Fruit fly (Drosophila melanogaster) whole organism, embryonic: Measurements from ENCODE around the gene CG14269.

Experiments
- Aef1 ChIP-seq: fragments of 200-800 bp; sonication (Bioruptor generic); IDR thresholded peaks from 3 replicates; pipeline ENCODE4 v1.3.6; 2022; ENCODE audit warnings: missing biosample characterization, missing genetic modification characterization
- Atf6 ChIP-seq: fragments of 200-800 bp; sonication (Bioruptor generic); IDR thresholded peaks from 2 replicates; pipeline ENCODE4 v1.3.6; 2022; ENCODE audit warnings: missing biosample characterization, missing genetic modification characterization
- CG10147 ChIP-seq: fragments of 200-800 bp; sonication (Bioruptor generic); optimal IDR thresholded peaks from 2 replicates; lab custom pipeline; 2019; ENCODE audit warnings: missing biosample characterization, mild to moderate bottlenecking, missing genetic modification characterization, moderate library complexity
- CG10267 ChIP-seq: fragments of 200-800 bp; sonication (Bioruptor generic); optimal IDR thresholded peaks from 2 replicates; lab custom pipeline; 2018; ENCODE audit warnings: missing biosample characterization, mild to moderate bottlenecking, missing genetic modification characterization, moderate library complexity
- CG12942 ChIP-seq: fragments of 200-800 bp; sonication (Bioruptor generic); optimal IDR thresholded peaks from 3 replicates; lab custom pipeline; 2016; ENCODE audit warnings: missing biosample characterization, missing genetic modification characterization
- CG13287 ChIP-seq: fragments of 200-800 bp; sonication (Bioruptor generic); IDR thresholded peaks from 2 replicates; pipeline ENCODE4 v1.3.6; 2022; ENCODE audit warnings: missing biosample characterization, missing genetic modification characterization; ENCODE audit not compliant: partially characterized antibody
- CG13424 ChIP-seq: fragments of 200-800 bp; sonication (Bioruptor generic); optimal IDR thresholded peaks from 2 replicates; lab custom pipeline; 2019; ENCODE audit warnings: missing biosample characterization, mild to moderate bottlenecking, missing genetic modification characterization, moderate library complexity
- CG13775 ChIP-seq: fragments of 200-800 bp; sonication (Bioruptor generic); optimal IDR thresholded peaks from 3 replicates; lab custom pipeline; 2017; ENCODE audit warnings: missing biosample characterization, mild to moderate bottlenecking, missing genetic modification characterization
- CG14050 ChIP-seq: fragments of 200-800 bp; sonication (Bioruptor generic); IDR thresholded peaks from 3 replicates; pipeline ENCODE4 v1.3.6; 2022; ENCODE audit warnings: missing biosample characterization, missing genetic modification characterization
- CG14710 ChIP-seq: fragments of 200-800 bp; sonication (Bioruptor generic); optimal IDR thresholded peaks from 3 replicates; lab custom pipeline; 2019; ENCODE audit warnings: missing biosample characterization, mild to moderate bottlenecking, missing genetic modification characterization, moderate library complexity
- CG1529 ChIP-seq: fragments of 200-800 bp; sonication (Bioruptor generic); optimal IDR thresholded peaks from 3 replicates; lab custom pipeline; 2018; ENCODE audit warnings: missing biosample characterization, missing genetic modification characterization
- CG17328 ChIP-seq: fragments of 200-800 bp; sonication (Bioruptor generic); IDR thresholded peaks from 2 replicates; pipeline ENCODE4 v1.3.6; 2022; ENCODE audit warnings: missing biosample characterization, missing genetic modification characterization
- CG2199 ChIP-seq: fragments of 200-800 bp; sonication (Bioruptor generic); IDR thresholded peaks from 3 replicates; pipeline ENCODE4 v1.3.6; 2022; ENCODE audit warnings: missing biosample characterization, missing genetic modification characterization
- CG42726 ChIP-seq: fragments of 200-800 bp; sonication (Bioruptor generic); IDR thresholded peaks from 2 replicates; pipeline ENCODE4 v1.3.6; 2022; ENCODE audit warnings: missing biosample characterization, missing genetic modification characterization; ENCODE audit not compliant: partially characterized antibody
- CG5245 ChIP-seq: fragments of 200-800 bp; sonication (Bioruptor generic); optimal IDR thresholded peaks from 3 replicates; lab custom pipeline; 2016; ENCODE audit warnings: missing biosample characterization, missing genetic modification characterization
- CTCF ChIP-seq: fragments of 200-800 bp; sonication (Bioruptor generic); optimal IDR thresholded peaks from 2 replicates; lab custom pipeline; 2017; ENCODE audit warnings: missing biosample characterization, mild to moderate bottlenecking, missing genetic modification characterization, moderate library complexity
- Doc2 ChIP-seq: fragments of 200-800 bp; sonication (Bioruptor generic); IDR thresholded peaks from 2 replicates; pipeline ENCODE4 v1.3.6; 2022; ENCODE audit warnings: missing biosample characterization, missing genetic modification characterization
- Drgx ChIP-seq: fragments of 200-800 bp; sonication (Bioruptor generic); IDR thresholded peaks from 2 replicates; pipeline ENCODE4 v1.3.6; 2022; ENCODE audit warnings: missing biosample characterization, missing genetic modification characterization
- Fer1 ChIP-seq: fragments of 200-800 bp; sonication (Bioruptor generic); optimal IDR thresholded peaks from 2 replicates; lab custom pipeline; 2017; ENCODE audit warnings: missing biosample characterization, mild to moderate bottlenecking, missing genetic modification characterization
- HHEX ChIP-seq: fragments of 200-800 bp; sonication (Bioruptor generic); optimal IDR thresholded peaks from 3 replicates; lab custom pipeline; 2017; ENCODE audit warnings: missing biosample characterization, mild to moderate bottlenecking, missing genetic modification characterization, missing genetic modification reagents
- Hand ChIP-seq: fragments of 200-800 bp; sonication (Bioruptor generic); optimal IDR thresholded peaks from 2 replicates; lab custom pipeline; 2017; ENCODE audit warnings: mild to moderate bottlenecking, missing biosample characterization, missing genetic modification reagents, missing genetic modification characterization
- Hmx ChIP-seq: fragments of 200-800 bp; sonication (Bioruptor generic); optimal IDR thresholded peaks from 2 replicates; lab custom pipeline; 2016; ENCODE audit warnings: missing biosample characterization, missing genetic modification characterization
- MTF-1 ChIP-seq: fragments of 200-800 bp; sonication (Bioruptor generic); optimal IDR thresholded peaks from 2 replicates; lab custom pipeline; 2018; ENCODE audit warnings: missing biosample characterization, mild to moderate bottlenecking, missing genetic modification characterization, borderline replicate concordance
- Meics ChIP-seq: fragments of 200-800 bp; sonication (Bioruptor generic); optimal IDR thresholded peaks from 2 replicates; lab custom pipeline; 2017; ENCODE audit warnings: missing biosample characterization, mild to moderate bottlenecking, missing genetic modification characterization
- Mrtf ChIP-seq: fragments of 200-800 bp; sonication (Bioruptor generic); IDR thresholded peaks from 3 replicates; pipeline ENCODE4 v1.3.6; 2022; ENCODE audit warnings: missing biosample characterization, missing genetic modification characterization
- NFAT ChIP-seq: fragments of 200-800 bp; sonication (Bioruptor generic); IDR thresholded peaks from 2 replicates; pipeline ENCODE4 v1.3.6; 2022; ENCODE audit warnings: missing biosample characterization, missing genetic modification characterization
- Nf-YC ChIP-seq: fragments of 200-800 bp; optimal IDR thresholded peaks from 3 replicates; lab custom pipeline; 2019; ENCODE audit warnings: missing biosample characterization, mild to moderate bottlenecking, missing genetic modification characterization, moderate library complexity
- NfI ChIP-seq: fragments of 200-800 bp; sonication (Bioruptor generic); optimal IDR thresholded peaks from 3 replicates; lab custom pipeline; 2018; ENCODE audit warnings: missing biosample characterization, mild to moderate bottlenecking, missing genetic modification characterization, moderate library complexity
- Stat92E ChIP-seq, 3 experiments: fragments of >200 bp in 2 of 3; fragments of 200-800 bp in 1 of 3; sonication (Bioruptor generic) in 1 of 3; optimal IDR thresholded peaks; 2 replicates each; lab custom pipeline; 2017 to 2019; ENCODE audit warnings: missing biosample characterization in 3 of 3, missing genetic modification characterization in 3 of 3, mild to moderate bottlenecking in 1 of 3, moderate library complexity in 1 of 3
- Taf1 ChIP-seq: fragments of 200-800 bp; sonication (Bioruptor generic); IDR thresholded peaks from 2 replicates; pipeline ENCODE4 v1.3.6; 2022; ENCODE audit warnings: missing biosample characterization, missing genetic modification characterization
- Xrp1 ChIP-seq: fragments of 200-800 bp; sonication (Bioruptor generic); IDR thresholded peaks from 2 replicates; pipeline ENCODE4 v1.3.6; 2022; ENCODE audit warnings: missing biosample characterization, missing genetic modification characterization
- al ChIP-seq: fragments of 200-800 bp; sonication (Bioruptor generic); IDR thresholded peaks from 2 replicates; pipeline ENCODE4 v1.3.6; 2022; ENCODE audit warnings: missing biosample characterization, missing genetic modification characterization
- bbx ChIP-seq: fragments of 200-800 bp; sonication (Bioruptor generic); IDR thresholded peaks from 2 replicates; pipeline ENCODE4 v1.3.6; 2022; ENCODE audit warnings: missing biosample characterization, missing genetic modification characterization; ENCODE audit not compliant: partially characterized antibody
- bigmax ChIP-seq: fragments of 200-800 bp; sonication (Bioruptor generic); optimal IDR thresholded peaks from 2 replicates; lab custom pipeline; 2018; ENCODE audit warnings: missing biosample characterization, mild to moderate bottlenecking, missing genetic modification characterization
- chif ChIP-seq, 2 experiments: fragments of 200-800 bp; sonication (Bioruptor generic); optimal IDR thresholded peaks; 3 replicates each; lab custom pipeline; 2016; ENCODE audit warnings: missing biosample characterization in 2 of 2, missing genetic modification characterization in 2 of 2
- chinmo ChIP-seq: fragments of 200-800 bp; sonication (Bioruptor generic); IDR thresholded peaks from 4 replicates; pipeline ENCODE4 v1.3.6; 2022; ENCODE audit warnings: missing biosample characterization, missing genetic modification characterization; ENCODE audit not compliant: partially characterized antibody
- dmrt99B ChIP-seq: fragments of 200-800 bp; sonication (Bioruptor generic); optimal IDR thresholded peaks from 2 replicates; lab custom pipeline; 2018; ENCODE audit warnings: missing biosample characterization, mild to moderate bottlenecking, missing genetic modification characterization, moderate library complexity
- emc ChIP-seq: fragments of 200-800 bp; sonication (Bioruptor generic); optimal IDR thresholded peaks from 2 replicates; lab custom pipeline; 2016; ENCODE audit warnings: missing biosample characterization, missing genetic modification characterization
- ewg ChIP-seq: fragments of 200-800 bp; sonication (Bioruptor generic); optimal IDR thresholded peaks from 3 replicates; lab custom pipeline; 2017; ENCODE audit warnings: mild to moderate bottlenecking, missing biosample characterization, missing genetic modification reagents, missing genetic modification characterization
- fu2 ChIP-seq: fragments of 200-800 bp; sonication (Bioruptor generic); optimal IDR thresholded peaks from 2 replicates; lab custom pipeline; 2016; ENCODE audit warnings: missing biosample characterization, missing genetic modification characterization
- hb ChIP-seq: fragments of 200-800 bp; sonication (Bioruptor generic); IDR thresholded peaks from 3 replicates; pipeline ENCODE4 v1.3.6; 2022; ENCODE audit warnings: missing biosample characterization, missing genetic modification characterization; ENCODE audit not compliant: partially characterized antibody
- lbe ChIP-seq: fragments of 200-800 bp; sonication (Bioruptor generic); optimal IDR thresholded peaks from 2 replicates; lab custom pipeline; 2016; ENCODE audit warnings: missing biosample characterization, mild to moderate bottlenecking, missing genetic modification characterization
- lilli ChIP-seq: fragments of 200-800 bp; sonication (Bioruptor generic); optimal IDR thresholded peaks from 3 replicates; lab custom pipeline; 2016; ENCODE audit warnings: missing biosample characterization, missing genetic modification characterization
- lola ChIP-seq, 3 experiments: fragments of >200 bp in 2 of 3; fragments of 200-800 bp in 1 of 3; sonication (Bioruptor generic) in 1 of 3; optimal IDR thresholded peaks; 2 replicates each; lab custom pipeline; 2017 to 2019; ENCODE audit warnings: missing biosample characterization in 3 of 3, missing genetic modification characterization in 3 of 3, mild to moderate bottlenecking in 1 of 3, moderate library complexity in 1 of 3
- org-1 ChIP-seq: fragments of 200-800 bp; sonication (Bioruptor generic); optimal IDR thresholded peaks from 2 replicates; lab custom pipeline; 2017; ENCODE audit warnings: missing biosample characterization, missing genetic modification characterization
- sisA ChIP-seq: fragments of 200-800 bp; sonication (Bioruptor generic); IDR thresholded peaks from 2 replicates; pipeline ENCODE4 v1.3.6; 2022; ENCODE audit warnings: missing biosample characterization, missing genetic modification characterization
- slou ChIP-seq: fragments of 200-800 bp; sonication (Bioruptor generic); optimal IDR thresholded peaks from 3 replicates; lab custom pipeline; 2016; ENCODE audit warnings: missing biosample characterization, missing genetic modification characterization
- so ChIP-seq: fragments of 200-800 bp; sonication (Bioruptor generic); IDR thresholded peaks from 3 replicates; pipeline ENCODE4 v1.3.6; 2022; ENCODE audit warnings: missing biosample characterization, missing genetic modification characterization
- ssp ChIP-seq: fragments of 200-800 bp; sonication (Bioruptor generic); IDR thresholded peaks from 2 replicates; pipeline ENCODE4 v1.3.6; 2022; ENCODE audit warnings: missing biosample characterization, missing genetic modification characterization
- unpg ChIP-seq: fragments of 200-800 bp; sonication (Bioruptor generic); optimal IDR thresholded peaks from 3 replicates; lab custom pipeline; 2018; ENCODE audit warnings: missing biosample characterization, mild to moderate bottlenecking, missing genetic modification characterization, moderate library complexity
- vvl ChIP-seq: fragments of 200-800 bp; sonication (Bioruptor generic); IDR thresholded peaks from 2 replicates; pipeline ENCODE4 v1.3.6; 2022; ENCODE audit warnings: missing biosample characterization, missing genetic modification characterization
- z ChIP-seq: fragments of 200-800 bp; sonication (Bioruptor generic); IDR thresholded peaks from 3 replicates; pipeline ENCODE4 v1.3.6; 2022; ENCODE audit warnings: missing biosample characterization, missing genetic modification characterization

The CG14269 gene

dm6 chrX:3403411-3403810 lies 32.2 kb downstream of the CG14269 start (continued):
- TF ChIP-seq ssp (no peak), vvl (GFP tag; lab: Robert Waterston, UW) (peak; percentile 48; the same call in 1 of the 2 replicates), CG17328 (GFP tag; lab: Robert Waterston, UW) (no peak), CG14710 (tag; lab: Kevin White, UChicago) (no peak), Fer1 (GFP tag; lab: Kevin White, UChicago) (no peak), chif (GFP tag; optimal IDR thresholded peaks at IDR 0.05; lab: Kevin White, UChicago) (peak; percentile 20 to 44), Meics (GFP tag; lab: Kevin White, UChicago) (peak; percentile 19), Stat92E (GFP tag; optimal IDR thresholded peaks at IDR 0.05; lab: Kevin White, UChicago) (no peak), Doc2 (GFP tag; lab: Robert Waterston, UW) (no peak), lola (GFP tag; optimal IDR thresholded peaks at IDR 0.05; lab: Kevin White, UChicago) (no peak), Taf1 (GFP tag; lab: Robert Waterston, UW) (no peak), CG5245 (no peak), slou (GFP tag; lab: Kevin White, UChicago) (no peak), bbx (no peak), Drgx (no peak), CG10267 (tag; lab: Kevin White, UChicago) (peak; percentile 2), NfI (GFP tag; lab: Kevin White, UChicago) (no peak), CG42726 (GFP tag; lab: Robert Waterston, UW) (no peak), CG10147 (GFP tag; lab: Kevin White, UChicago) (no peak), lbe (no peak), al (GFP tag; lab: Robert Waterston, UW) (0 out of 2 replicates have a peak, but pooled peaks have one; percentile 14), MTF-1 (no peak), Atf6 (GFP tag; lab: Robert Waterston, UW) (no peak), Hmx (no peak), Aef1 (no peak), Nf-YC (tag; lab: Kevin White, UChicago) (no peak), hb (GFP tag; lab: Robert Waterston, UW) (no peak), CG14050 (GFP tag; lab: Robert Waterston, UW) (no peak), so (GFP tag; lab: Robert Waterston, UW) (no peak), Hand (GFP tag; lab: Kevin White, UChicago) (no peak), CG2199 (GFP tag; lab: Robert Waterston, UW) (no peak), z (GFP tag; lab: Robert Waterston, UW) (no peak), Mrtf (GFP tag; lab: Robert Waterston, UW) (no peak), lilli (GFP tag; lab: Kevin White, UChicago) (peak; percentile 44), fu2 (GFP tag; lab: Kevin White, UChicago) (no peak), sisA (GFP tag; lab: Robert Waterston, UW) (no peak), CG13775 (GFP tag; lab: Kevin White, UChicago) (no peak), CG12942 (GFP tag; lab: Kevin White, UChicago) (no peak), unpg (GFP tag; lab: Kevin White, UChicago) (peak; percentile 36), emc (no peak), Xrp1 (GFP tag; lab: Robert Waterston, UW) (peak; percentile 51), CTCF (GFP tag; lab: Kevin White, UChicago) (no peak), CG13424 (tag; lab: Kevin White, UChicago) (peak; percentile 13), bigmax (no peak), CG13287 (GFP tag; lab: Robert Waterston, UW) (no peak), ewg (GFP tag; lab: Kevin White, UChicago) (no peak), chinmo (no peak), HHEX (GFP tag; lab: Kevin White, UChicago) (no peak), dmrt99B (tag; lab: Kevin White, UChicago) (peak; percentile 34), NFAT (GFP tag; lab: Robert Waterston, UW) (no peak), CG1529 (GFP tag; lab: Kevin White, UChicago) (no peak), org-1 (GFP tag; lab: Kevin White, UChicago) (no peak)
